Worm (Caenorhabditis elegans) whole organism, L1 larva: ENCODE measurements around the gene C44B7.5.

ENCODE experiments used
- C04F5.9 ChIP-seq: sonication (generic microtip); optimal IDR thresholded peaks from 2 replicates; lab custom pipeline; 2016; ENCODE audit warnings: missing genetic modification characterization, missing compliant biosample characterization
- aha-1 ChIP-seq: fragments of 150-350 bp; optimal IDR thresholded peaks from 2 replicates; lab custom pipeline; 2014; ENCODE audit warnings: missing biosample characterization, missing genetic modification characterization
- blmp-1 ChIP-seq: fragments of 150-350 bp; optimal IDR thresholded peaks from 2 replicates; lab custom pipeline; 2014; ENCODE audit warnings: missing biosample characterization, missing genetic modification characterization
- ces-1 ChIP-seq: fragments of 150-350 bp; optimal IDR thresholded peaks from 2 replicates; lab custom pipeline; 2014; ENCODE audit warnings: missing biosample characterization, missing genetic modification reagents, missing genetic modification characterization
- dpl-1 ChIP-seq, 3 experiments: fragments of 150-350 bp in 2 of 3; sonication (generic microtip) in 1 of 3; optimal IDR thresholded peaks; 2 replicates each; lab custom pipeline; 2014 to 2017; ENCODE audit warnings: missing biosample characterization in 3 of 3, missing genetic modification characterization in 3 of 3, missing genetic modification reagents in 3 of 3
- efl-1 ChIP-seq, 4 experiments: fragments of 150-350 bp; optimal IDR thresholded peaks in 3 of 4; peaks in 1 of 4; 1 replicate in 1 of 4; 2 replicates in 3 of 4; lab custom pipeline; 2014; ENCODE audit warnings: missing biosample characterization in 2 of 4, missing genetic modification characterization in 2 of 4, missing genetic modification reagents in 2 of 4
- efl-3 ChIP-seq: fragments of 200-800 bp; sonication (Bioruptor generic); optimal IDR thresholded peaks from 2 replicates; lab custom pipeline; 2018; ENCODE audit warnings: mild to moderate bottlenecking, missing genetic modification characterization, missing compliant biosample characterization
- elt-2 ChIP-seq: sonication (generic microtip); optimal IDR thresholded peaks from 2 replicates; lab custom pipeline; 2016; ENCODE audit warnings: missing genetic modification characterization, mild to moderate bottlenecking, inconsistent platforms, missing compliant biosample characterization, missing genetic modification reagents
- elt-3 ChIP-seq, 6 experiments: fragments of 150-350 bp in 1 of 6; sonication (generic microtip); optimal IDR thresholded peaks; 2 replicates each; lab custom pipeline; 2017 to 2018; ENCODE audit warnings: missing biosample characterization in 6 of 6, missing genetic modification characterization in 6 of 6, inconsistent platforms in 1 of 6
- ets-5 ChIP-seq: fragments of 200-800 bp; sonication (Bioruptor generic); IDR thresholded peaks from 2 replicates; pipeline ENCODE4 v1.3.6; 2022; ENCODE audit warnings: missing genetic modification characterization, missing compliant biosample characterization
- fkh-4 ChIP-seq: sonication (generic microtip); optimal IDR thresholded peaks from 2 replicates; lab custom pipeline; 2016; ENCODE audit warnings: missing compliant biosample characterization, missing genetic modification characterization, borderline replicate concordance
- fkh-8 ChIP-seq: sonication (generic microtip); optimal IDR thresholded peaks from 2 replicates; lab custom pipeline; 2016; ENCODE audit warnings: mild to moderate bottlenecking, missing genetic modification characterization, missing compliant biosample characterization
- grh-1 ChIP-seq: fragments of 200-800 bp; sonication (Bioruptor generic); IDR thresholded peaks from 2 replicates; pipeline ENCODE4 v1.3.6; 2022; ENCODE audit warnings: missing genetic modification reagents, missing genetic modification characterization, missing compliant biosample characterization
- irx-1 ChIP-seq: sonication (generic microtip); optimal IDR thresholded peaks from 2 replicates; lab custom pipeline; 2016; ENCODE audit warnings: missing genetic modification characterization, missing compliant biosample characterization
- isw-1 ChIP-seq: fragments of 200-800 bp; sonication (Bioruptor generic); IDR thresholded peaks from 2 replicates; pipeline ENCODE4 v1.3.6; 2022; ENCODE audit warnings: missing genetic modification characterization, missing compliant biosample characterization
- lin-14 ChIP-seq: fragments of 200-800 bp; sonication (Bioruptor generic); optimal IDR thresholded peaks from 2 replicates; lab custom pipeline; 2018; ENCODE audit warnings: mild to moderate bottlenecking, missing genetic modification characterization, moderate library complexity, missing compliant biosample characterization
- lin-15B ChIP-seq: fragments of 150-350 bp; sonication (generic microtip); optimal IDR thresholded peaks from 3 replicates; lab custom pipeline; 2014; ENCODE audit warnings: missing biosample characterization, missing genetic modification characterization
- lin-35 ChIP-seq, 2 experiments: fragments of 150-350 bp; optimal IDR thresholded peaks; 2 replicates each; lab custom pipeline; 2014; ENCODE audit warnings: missing biosample characterization in 2 of 2, missing genetic modification characterization in 2 of 2, missing genetic modification reagents in 2 of 2
- lir-3 ChIP-seq: sonication (generic microtip); optimal IDR thresholded peaks from 2 replicates; lab custom pipeline; 2016; ENCODE audit warnings: mild to moderate bottlenecking, missing genetic modification characterization, moderate library complexity, missing compliant biosample characterization; ENCODE audit not compliant: poor library complexity
- lsy-2 ChIP-seq, 2 experiments: fragments of 150-350 bp; optimal IDR thresholded peaks; 2 replicates each; lab custom pipeline; 2014; ENCODE audit warnings: missing biosample characterization in 2 of 2, missing genetic modification characterization in 2 of 2
- mab-9 ChIP-seq: fragments of 200-800 bp; sonication (Bioruptor generic); IDR thresholded peaks from 2 replicates; pipeline ENCODE4 v1.3.6; 2022; ENCODE audit warnings: missing genetic modification reagents, missing genetic modification characterization, missing compliant biosample characterization
- mdl-1 ChIP-seq, 2 experiments: fragments of 150-350 bp; optimal IDR thresholded peaks; 2 replicates each; lab custom pipeline; 2014 to 2017; ENCODE audit warnings: missing biosample characterization in 2 of 2, missing genetic modification characterization in 2 of 2, inconsistent platforms in 1 of 2
- mep-1 ChIP-seq: fragments of 150-350 bp; optimal IDR thresholded peaks from 2 replicates; lab custom pipeline; 2014; ENCODE audit warnings: missing biosample characterization, missing genetic modification characterization
- nhr-19 ChIP-seq: fragments of 200-800 bp; sonication (Bioruptor generic); conservative IDR thresholded peaks from 2 replicates; pipeline ENCODE4 v1.3.6; 2022; ENCODE audit warnings: missing genetic modification characterization, missing compliant biosample characterization
- nhr-20 ChIP-seq: sonication (generic microtip); optimal IDR thresholded peaks from 2 replicates; lab custom pipeline; 2016; ENCODE audit warnings: mild to moderate bottlenecking, missing genetic modification characterization, missing compliant biosample characterization
- nhr-71 ChIP-seq: sonication (generic microtip); optimal IDR thresholded peaks from 2 replicates; lab custom pipeline; 2016; ENCODE audit warnings: mild to moderate bottlenecking, missing genetic modification characterization, moderate library complexity, missing compliant biosample characterization
- nhr-85 ChIP-seq: sonication (generic microtip); peaks from one replicate; lab custom pipeline; 2016; ENCODE audit warnings: missing genetic modification characterization, inconsistent platforms, missing compliant biosample characterization
- pag-3 ChIP-seq: sonication (generic microtip); optimal IDR thresholded peaks from 2 replicates; lab custom pipeline; 2017; ENCODE audit warnings: missing genetic modification characterization, mild to moderate bottlenecking, missing compliant biosample characterization, antibody characterized with exemption, borderline replicate concordance; ENCODE audit not compliant: insufficient read depth
- pax-3 ChIP-seq: fragments of 200-800 bp; sonication (Bioruptor generic); optimal IDR thresholded peaks from 2 replicates; lab custom pipeline; 2018; ENCODE audit warnings: mild to moderate bottlenecking, missing genetic modification characterization, moderate library complexity, missing compliant biosample characterization
- pqm-1 ChIP-seq: sonication (generic microtip); optimal IDR thresholded peaks from 3 replicates; lab custom pipeline; 2017; ENCODE audit warnings: missing biosample characterization, missing genetic modification characterization
- rnt-1 ChIP-seq: sonication (generic microtip); optimal IDR thresholded peaks from 2 replicates; lab custom pipeline; 2016; ENCODE audit warnings: mild to moderate bottlenecking, missing genetic modification characterization, moderate library complexity, missing compliant biosample characterization
- snu-23 ChIP-seq: sonication (generic microtip); optimal IDR thresholded peaks from 2 replicates; lab custom pipeline; 2016; ENCODE audit warnings: missing genetic modification characterization, missing compliant biosample characterization
- sptf-1 ChIP-seq: fragments of 150-350 bp; optimal IDR thresholded peaks from 2 replicates; lab custom pipeline; 2014; ENCODE audit warnings: missing biosample characterization, missing genetic modification characterization
- sup-37 ChIP-seq: fragments of 200-800 bp; sonication (Bioruptor generic); optimal IDR thresholded peaks from 2 replicates; lab custom pipeline; 2018; ENCODE audit warnings: mild to moderate bottlenecking, missing genetic modification characterization, missing compliant biosample characterization
- tbx-2 ChIP-seq: sonication (generic microtip); optimal IDR thresholded peaks from 2 replicates; lab custom pipeline; 2016; ENCODE audit warnings: missing genetic modification characterization, missing compliant biosample characterization
- tlp-1 ChIP-seq: fragments of 150-350 bp; optimal IDR thresholded peaks from 2 replicates; lab custom pipeline; 2014; ENCODE audit warnings: missing biosample characterization, missing genetic modification characterization
- unc-30 ChIP-seq: sonication (generic microtip); optimal IDR thresholded peaks from 2 replicates; lab custom pipeline; 2017; ENCODE audit warnings: missing biosample characterization, missing genetic modification characterization
- vab-15 ChIP-seq: sonication (generic microtip); optimal IDR thresholded peaks from 2 replicates; lab custom pipeline; 2017; ENCODE audit warnings: missing genotype, mild to moderate bottlenecking, missing genetic modification characterization, missing compliant biosample characterization
- zag-1 ChIP-seq: fragments of 150-350 bp; optimal IDR thresholded peaks from 2 replicates; lab custom pipeline; 2014; ENCODE audit warnings: missing biosample characterization, missing genetic modification characterization
- zip-4 ChIP-seq: fragments of 200-800 bp; sonication (Bioruptor generic); optimal IDR thresholded peaks from 2 replicates; lab custom pipeline; 2018; ENCODE audit warnings: mild to moderate bottlenecking, missing genetic modification characterization, moderate library complexity, missing compliant biosample characterization

C44B7.5 gene

DNA sequence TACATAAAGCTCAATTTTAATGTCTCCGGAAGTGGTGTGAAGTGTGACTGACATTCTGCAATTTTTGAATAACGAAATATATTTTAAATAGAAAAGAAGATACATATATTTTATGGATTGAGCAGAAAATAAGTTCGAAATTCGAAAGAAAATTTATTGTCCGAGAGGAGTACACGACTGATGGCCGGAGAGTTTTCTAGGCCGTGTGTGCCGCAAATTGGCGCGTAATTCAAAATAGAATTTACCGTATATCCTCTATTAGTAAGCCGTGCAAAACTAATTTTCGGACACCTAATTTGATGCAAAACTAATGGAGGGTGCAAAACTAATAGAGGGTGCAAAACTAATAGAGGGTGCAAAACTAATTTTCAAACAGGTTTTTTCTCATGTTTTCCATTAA, 40.9 kb upstream of the C44B7.5 start, which contains the start of gene cyn-10 (continued):
- TF ChIP-seq dpl-1 (GFP tag; optimal IDR thresholded peaks at IDR 0.05; lab: Kevin White, UChicago): peak; percentile 94 to 96 (median 96)
- no peak for TF ChIP-seq aha-1 (tag; lab: Kevin White, UChicago)
- peak; percentile 94 for TF ChIP-seq nhr-71 (tag; lab: Kevin White, UChicago)
- TF ChIP-seq pax-3 (tag; lab: Kevin White, UChicago): peak; percentile 93
- peak; percentile 75 for TF ChIP-seq efl-3 (GFP tag; lab: Kevin White, UChicago)
- peak; percentile 77 for TF ChIP-seq fkh-8 (tag; lab: Kevin White, UChicago)
- peak; percentile 94 for TF ChIP-seq tbx-2 (tag; lab: Kevin White, UChicago)
- no peak for TF ChIP-seq pqm-1 (tag; lab: Kevin White, UChicago)
- no peak for TF ChIP-seq ets-5 (GFP tag; lab: Robert Waterston, UW)

DNA sequence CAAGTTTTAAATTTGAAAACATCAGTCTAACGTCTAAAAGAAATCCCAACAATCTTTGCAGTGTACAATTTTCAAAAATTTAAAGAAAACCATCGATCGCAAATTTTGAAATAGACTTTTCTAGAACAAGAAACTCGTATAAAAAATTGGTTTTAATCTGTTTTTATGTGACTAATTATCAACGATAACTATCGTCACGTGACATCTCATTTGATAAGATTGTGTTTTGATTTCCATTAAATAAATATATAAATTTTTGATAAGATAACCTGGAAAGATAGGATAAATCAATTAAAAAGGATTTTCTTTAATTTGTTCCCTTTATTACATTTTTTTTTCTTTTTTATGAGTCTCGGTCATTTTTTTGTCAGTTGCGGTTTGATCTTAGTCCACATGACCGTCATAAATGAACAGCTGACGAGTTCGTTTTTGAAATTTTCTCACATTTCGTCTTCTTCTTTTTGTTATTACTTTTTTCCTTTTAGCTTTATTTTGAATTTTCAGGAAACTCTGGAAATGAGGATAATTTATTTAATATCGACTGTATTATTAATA, 37.3 kb upstream of the C44B7.5 start, which contains the start of gene asm-1:
Gene asm-1 (plus strand): TSS at position 505 of the 555 bp plus-strand sequence.
- TF ChIP-seq zip-4 (no peak), nhr-20 (tag; lab: Kevin White, UChicago) (peak; percentile 34), elt-3 (tag; optimal IDR thresholded peaks at IDR 0.05; lab: Kevin White, UChicago) (peak in 2 of 6 experiments; percentile 49 to 67), mep-1 (peak; percentile 18), elt-2 (tag; lab: Kevin White, UChicago) (peak; percentile 52), nhr-71 (tag; lab: Kevin White, UChicago) (peak; percentile 47), lin-35 (GFP tag; optimal IDR thresholded peaks at IDR 0.05; lab: Kevin White, UChicago) (peak in 1 of 2 experiments; percentile 26), irx-1 (tag; lab: Kevin White, UChicago) (no peak), lin-14 (GFP tag; lab: Kevin White, UChicago) (peak; percentile 8)

DNA sequence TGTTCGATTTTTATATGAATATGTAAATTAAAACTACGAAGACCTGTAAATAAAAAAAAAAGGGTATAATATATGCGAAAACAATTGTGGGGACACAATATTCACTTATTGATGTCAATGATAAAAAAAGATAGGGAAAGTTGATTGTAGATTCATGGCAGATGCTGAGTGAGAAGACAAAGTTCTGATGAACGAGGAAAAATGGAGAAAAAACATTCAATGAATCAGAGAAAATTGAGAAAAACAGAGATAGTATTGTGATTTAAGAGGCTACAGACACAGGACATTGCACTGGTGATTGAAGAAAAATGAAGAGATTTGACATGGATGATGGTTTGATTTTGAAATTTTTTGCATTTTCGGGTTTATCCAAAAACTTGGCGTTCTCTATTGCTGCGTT, 36.3 kb upstream of the C44B7.5 start:
- TF ChIP-seq isw-1 (GFP tag; lab: Robert Waterston, UW): no peak
- no peak for TF ChIP-seq zip-4
- TF ChIP-seq grh-1: no peak
- no peak for TF ChIP-seq unc-30
- TF ChIP-seq elt-3 (tag; optimal IDR thresholded peaks at IDR 0.05; lab: Kevin White, UChicago): peak in 2 of 6 experiments; percentile 3 to 49
- TF ChIP-seq nhr-71 (tag; lab: Kevin White, UChicago): peak; percentile 2
- no peak for TF ChIP-seq sup-37
- peak; percentile 83 for TF ChIP-seq blmp-1 (tag; lab: Kevin White, UChicago)
- TF ChIP-seq sptf-1 (tag; lab: Kevin White, UChicago): no peak
- no peak for TF ChIP-seq C04F5.9
- TF ChIP-seq lin-15B: no peak
- no peak for TF ChIP-seq zag-1 (tag; lab: Kevin White, UChicago)
- peak; percentile 7 for TF ChIP-seq rnt-1 (tag; lab: Kevin White, UChicago)
- no peak for TF ChIP-seq fkh-4 (tag; lab: Kevin White, UChicago)
- TF ChIP-seq efl-1 (optimal IDR thresholded peaks at IDR 0.05; lab: Kevin White, UChicago): no peak
- peak; percentile 13 to 84 for TF ChIP-seq efl-1 (GFP tag; optimal IDR thresholded peaks at IDR 0.05 in 1 of 2; lab: Kevin White, UChicago)
- no peak for TF ChIP-seq nhr-19 (GFP tag; lab: Robert Waterston, UW)
- TF ChIP-seq pag-3 (tag; lab: Kevin White, UChicago): peak; percentile 67
- TF ChIP-seq nhr-85 (tag; lab: Kevin White, UChicago): peak; percentile 37
- TF ChIP-seq lin-35 (GFP tag; optimal IDR thresholded peaks at IDR 0.05; lab: Kevin White, UChicago): no peak
- peak; percentile 11 for TF ChIP-seq lir-3 (tag; lab: Kevin White, UChicago)
- TF ChIP-seq tlp-1: no peak
- peak; percentile 22 for TF ChIP-seq snu-23
- peak; percentile 4 to 28 for TF ChIP-seq lsy-2 (tag; optimal IDR thresholded peaks at IDR 0.05; lab: Kevin White, UChicago)
- TF ChIP-seq dpl-1 (GFP tag; optimal IDR thresholded peaks at IDR 0.05; lab: Kevin White, UChicago): peak in 2 of 3 experiments; percentile 5 to 21
- TF ChIP-seq ces-1: no peak
- no peak for TF ChIP-seq mdl-1 (tag; optimal IDR thresholded peaks at IDR 0.05; lab: Kevin White, UChicago)
- TF ChIP-seq mab-9 (GFP tag; lab: Robert Waterston, UW): no peak
- TF ChIP-seq vab-15 (tag; lab: Kevin White, UChicago): no peak
- peak; percentile 35 for TF ChIP-seq lin-14 (GFP tag; lab: Kevin White, UChicago)
